Fruit fly (Drosophila melanogaster): ENCODE results near the gene CG34376.

CG34376 gene

DNA sequence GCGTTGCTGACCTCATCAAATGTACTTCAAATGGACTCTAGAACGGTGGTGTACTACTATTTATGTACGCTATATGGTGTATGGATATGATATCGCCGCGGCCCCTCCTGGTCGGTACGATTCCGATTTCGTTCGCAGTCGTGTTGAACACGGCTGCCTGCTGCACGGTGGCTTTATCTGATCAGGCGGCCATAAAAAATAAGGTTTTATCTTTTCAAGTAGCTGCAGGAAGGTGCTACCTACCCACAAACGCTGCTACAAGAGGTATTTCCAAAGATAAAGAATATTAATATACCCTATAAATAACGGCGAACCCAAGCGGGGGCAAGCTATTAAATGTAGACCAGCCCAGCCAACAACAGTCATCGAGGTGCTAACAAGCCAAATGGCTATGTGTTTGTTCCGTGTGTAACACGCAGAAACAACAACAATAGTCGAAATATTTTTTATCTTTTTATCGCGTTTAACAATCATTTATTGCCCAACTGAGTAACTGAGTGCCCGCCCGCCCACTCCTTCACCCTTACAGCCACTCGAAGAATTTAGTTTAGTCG lies 2.0 kb downstream of the CG34376 start:
- no peak for TF ChIP-seq lola (GFP tag; optimal IDR thresholded peaks at IDR 0.05)
- no peak for TF ChIP-seq psq (GFP tag; optimal IDR thresholded peaks at IDR 0.05)
- TF ChIP-seq GATAd (GFP tag; optimal IDR thresholded peaks at IDR 0.05), result no peak
- TF ChIP-seq Rel (GFP tag; optimal IDR thresholded peaks at IDR 0.05), result no peak
- no peak for TF ChIP-seq Rel (tag; optimal IDR thresholded peaks at IDR 0.05)
- no peak for TF ChIP-seq dl (GFP tag; optimal IDR thresholded peaks at IDR 0.05; ENCODE audit: insufficient read depth in 1 of 2, partially characterized antibody in 2 of 2)
- no peak for TF ChIP-seq CG32264 (GFP tag; optimal IDR thresholded peaks at IDR 0.05)
- no peak for TF ChIP-seq N (GFP tag; optimal IDR thresholded peaks at IDR 0.05)
- no peak for TF ChIP-seq woc (GFP tag; optimal IDR thresholded peaks at IDR 0.05)
- no peak for TF ChIP-seq usp (GFP tag; optimal IDR thresholded peaks at IDR 0.05)

DNA sequence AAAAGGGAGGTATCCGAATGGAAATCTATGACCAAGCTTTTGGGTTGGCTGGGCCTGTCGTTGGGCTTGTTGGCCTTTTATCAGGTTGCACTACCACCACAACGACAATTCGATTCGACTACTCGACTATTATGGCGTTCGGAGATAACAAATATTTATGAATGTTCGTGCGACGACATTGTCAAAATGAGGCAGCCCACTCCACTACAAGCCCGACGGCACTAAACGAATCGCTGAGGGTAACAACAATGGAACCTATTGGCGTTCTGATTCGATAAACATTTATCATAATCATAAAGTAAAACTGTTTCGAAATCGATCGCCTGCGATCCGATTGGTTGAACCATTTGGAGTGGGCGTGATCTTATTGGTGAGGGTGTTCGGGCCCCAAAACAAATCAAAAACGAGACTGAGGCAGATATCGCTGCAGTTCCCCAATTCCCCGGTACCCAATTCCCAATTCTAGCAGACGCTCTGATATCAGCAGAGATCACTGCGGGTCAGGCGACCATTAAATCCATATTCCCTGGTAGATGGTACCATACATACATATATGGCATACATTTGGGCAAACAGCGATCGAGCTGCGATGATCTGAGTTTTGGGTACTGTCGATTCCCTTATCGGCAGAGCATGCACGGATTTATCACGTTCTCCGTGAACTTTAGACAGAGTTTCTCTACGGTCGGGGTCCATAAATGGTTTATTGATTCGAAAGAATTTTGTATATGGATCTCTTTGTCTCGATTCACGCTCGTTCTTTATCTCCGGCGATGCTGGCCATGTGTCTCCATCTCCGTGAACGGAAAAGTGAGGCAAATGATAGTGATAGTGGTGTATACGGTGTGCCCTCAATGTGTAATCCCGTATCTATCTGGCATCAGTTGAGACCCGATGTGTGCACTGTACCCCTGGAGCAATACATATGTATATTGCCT lies 6.8 kb downstream of the CG34376 start:
- no peak for TF ChIP-seq rgr (GFP tag; optimal IDR thresholded peaks at IDR 0.05)
- TF ChIP-seq Hnf4 (GFP tag; optimal IDR thresholded peaks at IDR 0.05), result no peak
- TF ChIP-seq Dif (GFP tag; optimal IDR thresholded peaks at IDR 0.05; ENCODE audit: partially characterized antibody), result no peak
- no peak for TF ChIP-seq GATAd (GFP tag; optimal IDR thresholded peaks at IDR 0.05)
- TF ChIP-seq fru (GFP tag; optimal IDR thresholded peaks at IDR 0.05), result no peak
- no peak for TF ChIP-seq pan (optimal IDR thresholded peaks at IDR 0.05)
- TF ChIP-seq ey (GFP tag; optimal IDR thresholded peaks at IDR 0.05), result no peak
- TF ChIP-seq foxo (GFP tag; optimal IDR thresholded peaks at IDR 0.05), result no peak
- TF ChIP-seq sv (GFP tag; optimal IDR thresholded peaks at IDR 0.05), result no peak
- TF ChIP-seq Hr78 (GFP tag; optimal IDR thresholded peaks at IDR 0.05), result no peak
- no peak for TF ChIP-seq Hr83 (GFP tag; optimal IDR thresholded peaks at IDR 0.05; ENCODE audit: poor library complexity, severe bottlenecking)
- no peak for TF ChIP-seq Dfd (GFP tag; optimal IDR thresholded peaks at IDR 0.05)

DNA sequence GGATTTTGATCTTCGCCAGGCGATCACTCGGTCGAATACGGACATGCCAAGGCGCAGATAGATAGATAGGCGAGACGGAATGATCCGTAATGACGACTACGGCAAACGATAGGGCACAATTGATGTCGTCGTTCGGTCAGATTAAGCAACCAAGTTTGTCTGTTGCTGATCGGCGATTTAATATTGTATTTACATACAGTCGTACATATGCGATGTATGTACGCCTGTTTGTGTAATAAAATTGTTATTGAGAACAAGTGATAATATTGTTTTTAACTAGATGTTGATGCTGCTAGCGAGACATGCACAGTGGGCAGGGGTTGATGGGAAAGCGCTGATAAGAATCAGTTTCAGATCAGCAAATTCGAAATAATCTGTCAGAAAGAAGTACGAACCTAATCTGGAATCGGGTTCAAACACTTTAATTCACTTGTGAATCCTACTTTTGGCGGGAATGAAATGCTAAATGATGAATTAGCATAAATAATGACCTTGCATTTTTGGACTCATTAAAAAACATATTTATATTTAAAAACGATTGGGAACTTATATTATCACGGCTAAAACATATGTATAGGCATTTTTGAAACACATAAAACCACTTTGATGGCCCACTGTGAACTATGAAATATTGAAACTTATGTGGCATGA lies 7.6 kb downstream of the CG34376 start:
- TF ChIP-seq tai (GFP tag; optimal IDR thresholded peaks at IDR 0.05) (no peak), foxo (GFP tag; optimal IDR thresholded peaks at IDR 0.05) (peak in 1 of 2 experiments; percentile 15), dmrt93B (GFP tag; optimal IDR thresholded peaks at IDR 0.05) (no peak), Sp1 (GFP tag; optimal IDR thresholded peaks at IDR 0.05) (no peak), fru (GFP tag; optimal IDR thresholded peaks at IDR 0.05) (peak; percentile 19), OdsH (GFP tag; optimal IDR thresholded peaks at IDR 0.05) (peak; percentile 2), h (GFP tag; optimal IDR thresholded peaks at IDR 0.05) (no peak), usp (GFP tag; optimal IDR thresholded peaks at IDR 0.05) (no peak), Myc (optimal IDR thresholded peaks at IDR 0.05) (no peak), ey (GFP tag; optimal IDR thresholded peaks at IDR 0.05) (peak; percentile 4)

DNA sequence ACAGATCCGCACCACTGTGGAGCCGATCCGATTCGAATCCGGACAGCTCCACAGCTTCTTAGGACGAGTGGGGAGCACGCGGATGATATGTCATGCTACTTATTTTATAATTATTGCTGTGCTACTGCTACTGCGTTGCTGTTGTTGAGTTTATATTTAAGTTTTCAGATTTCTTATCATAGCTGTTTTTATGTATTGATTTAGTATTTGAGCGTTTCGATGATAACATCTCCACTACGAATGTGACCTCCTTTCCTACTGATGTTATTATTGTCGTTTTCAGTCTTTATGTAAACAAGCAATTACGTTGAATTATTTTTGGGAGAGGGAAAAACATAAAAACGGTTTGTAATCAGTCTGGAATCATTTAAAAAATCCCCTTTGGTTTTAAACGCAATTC lies 8.1 kb downstream of the CG34376 start:
- TF ChIP-seq Rel (GFP tag; optimal IDR thresholded peaks at IDR 0.05) (no peak), Rel (tag; optimal IDR thresholded peaks at IDR 0.05) (peak; percentile 80), CG9705 (GFP tag; optimal IDR thresholded peaks at IDR 0.05) (no peak)

DNA sequence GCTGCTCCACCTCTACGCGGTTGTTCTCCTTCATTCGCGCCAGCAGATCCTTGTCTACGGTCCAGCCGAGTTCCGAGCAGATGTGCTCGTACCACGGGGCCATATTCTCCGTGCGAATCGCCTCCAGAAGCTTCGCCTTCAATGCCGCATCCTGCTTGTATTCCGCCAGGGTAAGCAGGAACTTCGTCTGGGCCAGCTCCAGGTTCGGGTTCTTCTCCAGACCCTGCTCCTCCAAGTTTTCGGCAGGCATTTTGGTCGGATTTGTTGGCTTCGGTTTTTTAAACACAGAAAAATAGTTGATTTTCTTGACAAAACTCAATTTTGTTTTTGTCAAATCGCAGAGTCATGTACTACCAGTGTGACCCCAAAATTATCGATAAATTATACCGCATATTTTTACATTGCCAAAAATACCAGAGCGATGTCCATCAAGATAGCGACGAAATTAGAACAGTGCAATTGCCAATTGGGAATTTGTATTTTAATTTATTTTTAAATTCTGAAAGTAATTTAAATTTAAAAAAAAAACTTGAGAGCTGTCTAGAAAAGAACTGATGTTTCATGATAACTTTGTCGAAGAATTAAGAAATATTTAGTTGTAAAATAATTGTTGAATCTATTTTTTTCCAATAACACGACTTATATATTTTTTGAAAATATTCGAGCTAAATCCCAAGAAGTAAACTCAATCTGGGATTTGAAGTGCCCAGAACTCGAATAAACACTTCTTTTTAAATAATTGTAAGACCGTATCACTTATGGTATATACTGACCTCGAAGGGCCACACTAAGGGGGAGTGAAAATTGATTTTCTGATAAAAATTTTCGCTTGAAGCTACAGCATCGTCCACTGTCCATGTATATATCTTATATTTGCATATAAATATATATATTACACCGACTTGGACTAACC lies 14.0 kb downstream of the CG34376 start, which contains the start of the genes Rpn7 and AP-2mu:
Gene Rpn7, minus strand, starts transcription at position 382 of the 913 bp plus-strand sequence.
Gene AP-2mu, plus strand, starts transcription at position 783 of the 913 bp plus-strand sequence.
- TF ChIP-seq Mio (GFP tag; optimal IDR thresholded peaks at IDR 0.05) (no peak), usp (GFP tag; optimal IDR thresholded peaks at IDR 0.05) (no peak), dl (GFP tag; optimal IDR thresholded peaks at IDR 0.05; ENCODE audit: insufficient read depth in 1 of 2, partially characterized antibody in 2 of 2) (no peak), OdsH (GFP tag; optimal IDR thresholded peaks at IDR 0.05) (no peak), br (GFP tag; optimal IDR thresholded peaks at IDR 0.05) (no peak), brk (GFP tag; optimal IDR thresholded peaks at IDR 0.05) (no peak), foxo (GFP tag; optimal IDR thresholded peaks at IDR 0.05) (peak in 1 of 2 experiments; percentile 34), Abd-B (GFP tag; optimal IDR thresholded peaks at IDR 0.05) (no peak), Dif (GFP tag; optimal IDR thresholded peaks at IDR 0.05; ENCODE audit: partially characterized antibody) (no peak), N (GFP tag; optimal IDR thresholded peaks at IDR 0.05) (no peak), jim (GFP tag; optimal IDR thresholded peaks at IDR 0.05) (no peak), Sp1 (GFP tag; optimal IDR thresholded peaks at IDR 0.05) (no peak), tai (GFP tag; optimal IDR thresholded peaks at IDR 0.05) (no peak), h (GFP tag; optimal IDR thresholded peaks at IDR 0.05) (peak; percentile 28), sage (GFP tag; optimal IDR thresholded peaks at IDR 0.05) (no peak), CG32264 (GFP tag; optimal IDR thresholded peaks at IDR 0.05) (no peak), Jra (GFP tag; optimal IDR thresholded peaks at IDR 0.05) (peak; percentile 51), Dfd (GFP tag; optimal IDR thresholded peaks at IDR 0.05) (no peak), woc (GFP tag; optimal IDR thresholded peaks at IDR 0.05) (no peak), GATAd (GFP tag; optimal IDR thresholded peaks at IDR 0.05) (no peak), Vsx2 (GFP tag; optimal IDR thresholded peaks at IDR 0.05; ENCODE audit: partially characterized antibody) (no peak), Rel (GFP tag; optimal IDR thresholded peaks at IDR 0.05) (no peak), Rel (tag; optimal IDR thresholded peaks at IDR 0.05) (no peak)

Measured in whole organism, wandering third instar larva.